Worm (Caenorhabditis elegans): ENCODE data around the gene T10B5.8.

DNA sequence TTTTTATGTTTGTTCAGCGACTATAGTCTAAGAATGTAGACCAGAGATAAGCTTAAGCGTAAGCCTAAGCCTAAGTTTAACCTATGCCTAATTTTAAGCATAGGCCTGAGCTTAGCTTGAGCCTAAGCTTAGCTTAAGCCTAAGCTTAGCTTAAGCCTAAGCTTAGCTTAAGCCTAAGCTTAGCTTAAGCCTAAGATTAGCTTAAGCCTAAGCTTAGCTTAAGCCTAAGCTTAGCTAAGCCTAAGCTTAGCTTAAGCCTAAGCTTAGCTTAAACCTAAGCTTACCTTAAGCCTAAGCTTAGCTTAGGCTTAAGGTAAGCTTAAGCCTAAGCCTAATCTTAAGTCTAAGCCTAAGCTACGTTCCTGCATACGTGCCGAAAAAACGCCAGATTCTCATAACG is 6.7 kb downstream of the T10B5.8 start:
- TF ChIP-seq elt-1 (tag; optimal IDR thresholded peaks at IDR 0.05) = no peak
- TF ChIP-seq ama-1 (optimal IDR thresholded peaks at IDR 0.05) = no peak
- no peak for TF ChIP-seq ceh-28 (tag; optimal IDR thresholded peaks at IDR 0.05)
- TF ChIP-seq zag-1 (tag; optimal IDR thresholded peaks at IDR 0.05) = no peak
- TF ChIP-seq nfya-1 (tag; optimal IDR thresholded peaks at IDR 0.05; ENCODE audit: insufficient read depth) = no peak
- TF ChIP-seq egl-5 (tag; optimal IDR thresholded peaks at IDR 0.05) = no peak
- no peak for TF ChIP-seq skn-1 (tag; optimal IDR thresholded peaks at IDR 0.05)
- TF ChIP-seq nhr-11 (tag; optimal IDR thresholded peaks at IDR 0.05) = no peak
- no peak for TF ChIP-seq nhr-12 (tag; optimal IDR thresholded peaks at IDR 0.05)
- TF ChIP-seq ztf-4 (tag; optimal IDR thresholded peaks at IDR 0.05) = no peak
- TF ChIP-seq fos-1 (tag; optimal IDR thresholded peaks at IDR 0.05) = no peak

Measured in whole organism, L3 larva.